Worm (Caenorhabditis elegans) whole organism, young adult: ENCODE results near the gene F53F4.4.

ENCODE experiments used
- D2030.7 ChIP-seq: fragments of 200-800 bp; sonication (Bioruptor generic); IDR thresholded peaks from 2 replicates; pipeline ENCODE4 v1.3.6; 2022; ENCODE audit warnings: missing genetic modification reagents, missing genetic modification characterization, missing compliant biosample characterization
- F23B12.7 ChIP-seq: sonication (generic microtip); optimal IDR thresholded peaks from 2 replicates; lab custom pipeline; 2017; ENCODE audit warnings: missing genetic modification characterization, mild to moderate bottlenecking, missing compliant biosample characterization, antibody characterized with exemption, moderate library complexity; ENCODE audit not compliant: insufficient read depth
- F37B4.10 ChIP-seq: fragments of 200-800 bp; sonication (Bioruptor generic); IDR thresholded peaks from 2 replicates; pipeline ENCODE4 v1.3.6; 2022; ENCODE audit warnings: missing genetic modification characterization, missing compliant biosample characterization
- Y79H2A.3 ChIP-seq: fragments of 200-800 bp; sonication (Bioruptor generic); conservative IDR thresholded peaks from 2 replicates; pipeline ENCODE4 v1.3.6; 2022; ENCODE audit warnings: missing genetic modification reagents, missing genetic modification characterization, missing compliant biosample characterization
- attf-3 ChIP-seq: fragments of 200-800 bp; sonication (Bioruptor generic); conservative IDR thresholded peaks from 2 replicates; pipeline ENCODE4 v1.3.6; 2022; ENCODE audit warnings: missing genetic modification reagents, missing genetic modification characterization, missing compliant biosample characterization
- attf-5 ChIP-seq: fragments of 200-800 bp; sonication (Bioruptor generic); optimal IDR thresholded peaks from 2 replicates; lab custom pipeline; 2018; ENCODE audit warnings: mild to moderate bottlenecking, missing genetic modification characterization, missing compliant biosample characterization
- ccch-3 ChIP-seq: fragments of 200-800 bp; sonication (Bioruptor generic); optimal IDR thresholded peaks from 2 replicates; lab custom pipeline; 2018; ENCODE audit warnings: mild to moderate bottlenecking, missing genetic modification characterization, missing compliant biosample characterization
- ceh-100 ChIP-seq: fragments of 200-800 bp; sonication (Bioruptor generic); IDR thresholded peaks from 2 replicates; pipeline ENCODE4 v1.3.6; 2022; ENCODE audit warnings: missing genetic modification reagents, missing genetic modification characterization, missing compliant biosample characterization
- ceh-40 ChIP-seq: fragments of 200-800 bp; sonication (Bioruptor generic); IDR thresholded peaks from 2 replicates; pipeline ENCODE4 v1.3.6; 2022; ENCODE audit warnings: missing genetic modification characterization, missing compliant biosample characterization
- dox-1 ChIP-seq: fragments of 200-800 bp; sonication (Bioruptor generic); IDR thresholded peaks from 2 replicates; pipeline ENCODE4 v1.3.6; 2022; ENCODE audit warnings: missing genetic modification reagents, missing genetic modification characterization, missing compliant biosample characterization
- efl-1 ChIP-seq: fragments of 150-350 bp; optimal IDR thresholded peaks from 2 replicates; lab custom pipeline; 2014; ENCODE audit warnings: missing biosample characterization, missing genetic modification reagents, missing genetic modification characterization
- gei-17 ChIP-seq: fragments of 200-800 bp; sonication (Bioruptor generic); optimal IDR thresholded peaks from 2 replicates; lab custom pipeline; 2018; ENCODE audit warnings: mild to moderate bottlenecking, missing genetic modification characterization, missing compliant biosample characterization
- hmg-1.2 ChIP-seq: fragments of 200-800 bp; sonication (Bioruptor generic); IDR thresholded peaks from 2 replicates; pipeline ENCODE4 v1.3.6; 2022; ENCODE audit warnings: missing genetic modification reagents, missing genetic modification characterization, missing compliant biosample characterization
- hmg-20 ChIP-seq: fragments of 200-800 bp; sonication (Bioruptor generic); IDR thresholded peaks from 2 replicates; pipeline ENCODE4 v1.3.6; 2022; ENCODE audit warnings: missing genetic modification reagents, missing genetic modification characterization, missing compliant biosample characterization
- hsf-1 ChIP-seq: fragments of 200-800 bp; sonication (Bioruptor generic); IDR thresholded peaks from 2 replicates; pipeline ENCODE4 v1.3.6; 2022; ENCODE audit warnings: missing genetic modification reagents, missing genetic modification characterization, missing compliant biosample characterization
- let-526 ChIP-seq: fragments of 200-800 bp; sonication (Bioruptor generic); IDR thresholded peaks from 2 replicates; pipeline ENCODE4 v1.3.6; 2022; ENCODE audit warnings: missing genetic modification reagents, missing genetic modification characterization, missing compliant biosample characterization
- let-607 ChIP-seq, 2 experiments: fragments of 200-800 bp in 1 of 2; sonication (Bioruptor generic) in 1 of 2; sonication (generic microtip) in 1 of 2; optimal IDR thresholded peaks; 2 replicates each; lab custom pipeline; 2016 to 2018; ENCODE audit warnings: mild to moderate bottlenecking in 2 of 2, missing compliant biosample characterization in 2 of 2, missing genetic modification characterization in 2 of 2, moderate library complexity in 2 of 2, missing genotype in 1 of 2
- lin-35 ChIP-seq, 3 experiments: fragments of 150-350 bp in 2 of 3; sonication (generic microtip) in 1 of 3; optimal IDR thresholded peaks; 2 replicates each; lab custom pipeline; 2014 to 2018; ENCODE audit warnings: missing biosample characterization in 3 of 3, missing genetic modification characterization in 3 of 3, missing genetic modification reagents in 3 of 3
- lin-54 ChIP-seq: fragments of 200-800 bp; sonication (Bioruptor generic); optimal IDR thresholded peaks from 2 replicates; lab custom pipeline; 2018; ENCODE audit warnings: mild to moderate bottlenecking, missing genetic modification characterization, missing compliant biosample characterization
- lsl-1 ChIP-seq: fragments of 200-800 bp; sonication (Bioruptor generic); optimal IDR thresholded peaks from 2 replicates; lab custom pipeline; 2018; ENCODE audit warnings: mild to moderate bottlenecking, missing genetic modification characterization, moderate library complexity, missing compliant biosample characterization
- madf-6 ChIP-seq: fragments of 200-800 bp; sonication (Bioruptor generic); IDR thresholded peaks from 2 replicates; pipeline ENCODE4 v1.3.6; 2022; ENCODE audit warnings: missing genetic modification reagents, missing genetic modification characterization, missing compliant biosample characterization
- madf-8 ChIP-seq: fragments of 200-800 bp; sonication (Bioruptor generic); conservative IDR thresholded peaks from 2 replicates; pipeline ENCODE4 v1.3.6; 2022; ENCODE audit warnings: missing genetic modification reagents, missing genetic modification characterization, missing compliant biosample characterization
- mcd-1 ChIP-seq: fragments of 200-800 bp; sonication (Bioruptor generic); IDR thresholded peaks from 2 replicates; pipeline ENCODE4 v1.3.6; 2022; ENCODE audit warnings: missing genetic modification reagents, missing genetic modification characterization, missing compliant biosample characterization
- mel-28 ChIP-seq: sonication (generic microtip); optimal IDR thresholded peaks from 2 replicates; lab custom pipeline; 2016; ENCODE audit warnings: borderline replicate concordance, mild to moderate bottlenecking, missing genetic modification characterization, missing compliant biosample characterization
- nfya-2 ChIP-seq: fragments of 200-800 bp; sonication (Bioruptor generic); IDR thresholded peaks from 2 replicates; pipeline ENCODE4 v1.3.6; 2022; ENCODE audit warnings: missing genetic modification reagents, missing genetic modification characterization, missing compliant biosample characterization
- nhr-80 ChIP-seq: sonication (generic microtip); optimal IDR thresholded peaks from 2 replicates; lab custom pipeline; 2016; ENCODE audit warnings: missing genetic modification characterization, missing compliant biosample characterization
- pbrm-1 ChIP-seq: fragments of 200-800 bp; sonication (Bioruptor generic); IDR thresholded peaks from 2 replicates; pipeline ENCODE4 v1.3.6; 2022; ENCODE audit warnings: missing genetic modification reagents, missing genetic modification characterization, missing compliant biosample characterization
- rcor-1 ChIP-seq: fragments of 200-800 bp; sonication (Bioruptor generic); IDR thresholded peaks from 2 replicates; pipeline ENCODE4 v1.3.6; 2022; ENCODE audit warnings: missing genetic modification reagents, missing genetic modification characterization, missing compliant biosample characterization
- snpc-3.4 ChIP-seq: sonication (generic microtip); optimal IDR thresholded peaks from 2 replicates; lab custom pipeline; 2017; ENCODE audit warnings: missing genetic modification characterization, mild to moderate bottlenecking, missing compliant biosample characterization, antibody characterized with exemption, moderate library complexity, missing genotype, missing genetic modification reagents
- snpc-4 ChIP-seq, 5 experiments: fragments of 150-350 bp in 1 of 5; sonication (generic microtip) in 4 of 5; optimal IDR thresholded peaks; 2 replicates each; lab custom pipeline; 2014 to 2018; ENCODE audit warnings: missing genetic modification characterization in 5 of 5, missing biosample characterization in 3 of 5, antibody characterized with exemption in 2 of 5, mild to moderate bottlenecking in 2 of 5, missing compliant biosample characterization in 2 of 5, missing genotype in 2 of 5, moderate library complexity in 2 of 5, missing genetic modification reagents in 1 of 5
- tbp1 ChIP-seq: fragments of 200-800 bp; sonication (Bioruptor generic); optimal IDR thresholded peaks from 2 replicates; lab custom pipeline; 2018; ENCODE audit warnings: mild to moderate bottlenecking, missing genetic modification characterization, missing compliant biosample characterization
- unc-62 ChIP-seq: fragments of 150-350 bp; optimal IDR thresholded peaks from 2 replicates; lab custom pipeline; 2014; ENCODE audit warnings: missing biosample characterization, missing genetic modification reagents, missing genetic modification characterization
- xnd-1 ChIP-seq: sonication (generic microtip); optimal IDR thresholded peaks from 2 replicates; lab custom pipeline; 2016; ENCODE audit warnings: missing genotype, missing genetic modification reagents, missing genetic modification characterization, missing compliant biosample characterization
- ztf-22 ChIP-seq: fragments of 200-800 bp; sonication (Bioruptor generic); optimal IDR thresholded peaks from 2 replicates; lab custom pipeline; 2018; ENCODE audit warnings: mild to moderate bottlenecking, missing genetic modification characterization, moderate library complexity, missing compliant biosample characterization

F53F4.4 gene

DNA sequence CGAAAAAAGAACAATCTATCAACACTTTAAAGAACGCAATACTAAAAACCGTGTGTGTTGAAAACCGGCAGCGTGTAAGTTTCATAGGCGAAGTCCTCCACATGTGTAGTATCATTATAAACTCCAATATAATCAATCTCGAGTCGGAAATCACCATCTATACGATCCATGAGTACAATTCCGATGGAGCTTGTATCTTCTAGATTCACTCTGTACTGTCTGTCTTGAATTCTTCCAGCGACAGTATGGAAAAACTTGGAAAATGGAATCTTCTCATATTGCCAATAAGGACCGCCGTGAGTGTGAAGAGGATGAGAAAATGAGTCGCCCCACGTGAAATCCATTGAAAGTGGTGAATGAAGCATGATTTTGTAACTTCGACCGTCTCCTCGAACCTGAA is 26.2 kb upstream of the F53F4.4 start (continued):
- TF ChIP-seq madf-8 (GFP tag; lab: Robert Waterston, UW) (no peak), ccch-3 (GFP tag; lab: Kevin White, UChicago) (no peak), attf-5 (GFP tag; lab: Kevin White, UChicago) (peak; percentile 23), pbrm-1 (GFP tag; lab: Robert Waterston, UW) (no peak), ztf-22 (GFP tag; lab: Kevin White, UChicago) (no peak), unc-62 (GFP tag; lab: Kevin White, UChicago) (no peak), attf-3 (GFP tag; lab: Robert Waterston, UW) (no peak), ceh-100 (no peak), xnd-1 (tag; lab: Kevin White, UChicago) (no peak), mel-28 (tag; lab: Kevin White, UChicago) (no peak), efl-1 (GFP tag; lab: Kevin White, UChicago) (no peak), tbp1 (GFP tag; lab: Kevin White, UChicago) (peak; percentile 5), Y79H2A.3 (GFP tag; lab: Robert Waterston, UW) (no peak)

DNA sequence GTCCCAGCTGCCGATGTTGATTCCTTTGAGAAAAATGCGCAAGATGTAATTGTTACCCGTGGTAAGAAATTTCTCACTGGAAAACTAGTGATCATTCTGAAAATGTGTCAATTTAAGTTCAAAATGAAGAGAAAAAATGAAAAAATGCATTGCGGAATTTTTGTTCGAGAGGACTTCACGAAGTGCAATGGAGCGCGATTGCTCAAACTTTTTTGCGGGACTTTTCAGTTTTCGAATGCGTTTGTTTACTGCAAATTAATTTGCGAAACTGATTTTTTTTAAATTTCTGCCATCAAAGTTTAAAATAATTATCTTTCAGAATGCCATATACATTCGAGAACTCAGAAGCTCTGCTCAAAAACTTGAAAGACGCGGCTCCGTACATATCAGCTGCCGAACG is 24.6 kb upstream of the F53F4.4 start, which contains the start of the genes nuaf-1 and bir-2:
Gene nuaf-1, minus strand, starts transcription at position 98 of the 400 bp plus-strand sequence.
Gene bir-2, plus strand, starts transcription at position 318 of the 400 bp plus-strand sequence.
- peak; percentile 63 for TF ChIP-seq madf-6
- TF ChIP-seq lin-54 (GFP tag; lab: Kevin White, UChicago), result peak; percentile 65
- TF ChIP-seq mcd-1 (GFP tag; lab: Robert Waterston, UW), result peak; percentile 94
- peak; percentile 9 for TF ChIP-seq attf-5 (GFP tag; lab: Kevin White, UChicago)
- peak; percentile 46 for TF ChIP-seq efl-1 (GFP tag; lab: Kevin White, UChicago)
- peak; percentile 8 for TF ChIP-seq nhr-80 (tag; lab: Kevin White, UChicago)
- TF ChIP-seq lsl-1 (GFP tag; lab: Kevin White, UChicago), result peak; percentile 41
- no peak for TF ChIP-seq lin-35 (GFP tag; optimal IDR thresholded peaks at IDR 0.05; lab: Kevin White, UChicago)
- 0 out of 2 replicates have a peak, but pooled peaks have one; percentile 8 for TF ChIP-seq hmg-1.2 (GFP tag; lab: Robert Waterston, UW)
- TF ChIP-seq D2030.7, result peak; percentile 45
- no peak for TF ChIP-seq snpc-4 (GFP tag; optimal IDR thresholded peaks at IDR 0.05; lab: Kevin White, UChicago)
- peak in 2 of 4 experiments; percentile 17 to 40 for TF ChIP-seq snpc-4 (tag; optimal IDR thresholded peaks at IDR 0.05; lab: Kevin White, UChicago)
- 0 out of 2 replicates have a peak, but pooled peaks have one; percentile 24 for TF ChIP-seq dox-1
- TF ChIP-seq rcor-1 (GFP tag; lab: Robert Waterston, UW), result peak; percentile 29; the same call in 1 of the 2 replicates
- peak; percentile 3 for TF ChIP-seq F23B12.7 (tag; lab: Kevin White, UChicago)
- no peak for TF ChIP-seq ceh-100
- TF ChIP-seq F37B4.10 (GFP tag; lab: Robert Waterston, UW), result no peak
- peak; percentile 67 for TF ChIP-seq snpc-3.4 (tag; lab: Kevin White, UChicago)
- no peak for TF ChIP-seq ceh-40 (GFP tag; lab: Robert Waterston, UW)

DNA sequence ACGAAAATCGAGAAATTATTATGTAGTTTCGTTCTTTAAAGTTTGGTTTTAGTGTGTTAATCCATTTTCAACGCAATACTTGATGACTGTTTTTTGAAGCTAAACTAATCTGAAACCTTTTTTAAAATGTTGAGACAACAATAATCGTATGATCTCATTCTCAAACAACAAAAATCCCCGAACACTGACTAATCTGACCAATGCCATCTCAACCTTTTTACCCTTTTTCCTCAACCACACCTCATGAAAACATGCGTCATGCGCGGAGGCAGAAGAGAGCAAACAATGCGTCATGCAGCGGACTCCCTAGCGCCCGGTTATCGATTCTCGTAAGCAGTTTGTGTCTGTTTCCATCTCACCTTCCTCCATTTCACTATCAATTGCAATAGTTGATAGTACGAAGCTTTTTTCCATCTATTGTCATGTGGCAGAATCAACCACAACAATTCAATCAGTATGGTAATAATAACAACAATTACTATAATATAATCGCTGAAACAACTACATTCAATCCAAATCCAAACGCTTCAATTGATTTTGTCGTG is 21.4 kb upstream of the F53F4.4 start, which contains the start of gene C50B8.4:
Gene C50B8.4, plus strand, starts transcription at position 299 of the 545 bp plus-strand sequence.
- no peak for TF ChIP-seq snpc-4 (GFP tag; optimal IDR thresholded peaks at IDR 0.05; lab: Kevin White, UChicago)
- peak in 1 of 4 experiments; percentile 8 for TF ChIP-seq snpc-4 (tag; optimal IDR thresholded peaks at IDR 0.05; lab: Kevin White, UChicago)
- TF ChIP-seq gei-17 (GFP tag; lab: Kevin White, UChicago), result no peak
- TF ChIP-seq Y79H2A.3 (GFP tag; lab: Robert Waterston, UW), result no peak
- TF ChIP-seq nhr-80 (tag; lab: Kevin White, UChicago), result peak; percentile 75

DNA sequence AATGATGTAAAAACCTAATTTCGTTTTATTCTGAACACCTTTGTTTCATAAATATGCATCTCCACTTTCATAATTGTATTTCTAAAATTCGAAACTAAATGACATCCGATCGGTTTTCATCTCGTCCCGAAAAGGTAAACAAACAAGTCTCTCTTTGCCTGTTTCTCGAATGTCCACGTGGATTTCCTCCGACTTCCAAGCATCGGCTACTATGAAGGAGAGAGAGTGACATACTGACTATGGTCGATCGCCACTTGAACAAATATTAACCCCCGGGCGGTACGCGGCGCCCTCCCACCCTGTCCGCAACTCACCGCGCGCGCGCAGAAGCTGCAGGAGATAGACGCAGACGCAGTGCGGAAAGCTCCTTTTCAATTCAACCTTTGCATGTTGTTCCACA is 17.3 kb upstream of the F53F4.4 start:
- TF ChIP-seq unc-62 (GFP tag; lab: Kevin White, UChicago) (no peak), ceh-40 (GFP tag; lab: Robert Waterston, UW) (no peak), xnd-1 (tag; lab: Kevin White, UChicago) (no peak), hsf-1 (GFP tag; lab: Robert Waterston, UW) (0 out of 2 replicates have a peak, but pooled peaks have one; percentile 9), let-526 (GFP tag; lab: Robert Waterston, UW) (no peak), hmg-20 (GFP tag; lab: Robert Waterston, UW) (no peak), let-607 (tag; optimal IDR thresholded peaks at IDR 0.05; lab: Kevin White, UChicago) (no peak), nfya-2 (GFP tag; lab: Robert Waterston, UW) (no peak)
- TF ChIP-seq, all 124 proteins: peak for 1
